Fruit fly (Drosophila melanogaster): Measurements from ENCODE around the gene TTLL3B.

TTLL3B gene

DNA sequence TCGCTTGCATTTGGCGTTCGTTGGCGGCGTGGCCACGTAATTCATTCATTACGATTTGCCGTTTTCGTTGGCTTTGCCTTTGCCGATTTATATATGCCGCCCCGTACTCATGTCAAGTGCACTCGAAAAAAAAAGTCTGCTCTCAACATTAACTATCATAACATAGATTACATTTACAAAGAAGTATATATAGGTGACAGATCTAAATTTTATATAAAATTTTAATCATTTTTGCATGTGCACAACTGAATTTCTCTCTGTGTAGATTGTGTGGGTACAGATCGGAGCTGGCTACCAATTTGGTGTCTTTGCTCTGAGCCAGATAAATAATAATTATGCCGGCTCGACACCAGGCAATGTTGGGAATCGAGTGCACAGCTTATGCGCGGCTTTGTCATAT lies 34.3 kb upstream of the TTLL3B start (continued):
- TF ChIP-seq fu2 (GFP tag; optimal IDR thresholded peaks at IDR 0.05) (no peak), CG10209 (GFP tag; optimal IDR thresholded peaks at IDR 0.05) (peak; percentile 22), CG18619 (GFP tag; optimal IDR thresholded peaks at IDR 0.05) (peak; percentile 15), Meics (GFP tag; optimal IDR thresholded peaks at IDR 0.05) (peak; percentile 27), Ptx1 (GFP tag; IDR thresholded peaks at IDR 0.05) (peak; percentile 72), CG10654 (GFP tag; optimal IDR thresholded peaks at IDR 0.05) (peak; percentile 20), CG31224 (GFP tag; IDR thresholded peaks at IDR 0.05) (no peak), hb (GFP tag; IDR thresholded peaks at IDR 0.05; ENCODE audit: partially characterized antibody) (no peak), Xrp1 (GFP tag; IDR thresholded peaks at IDR 0.05) (peak; percentile 68), HLHmδ (GFP tag; optimal IDR thresholded peaks at IDR 0.05) (no peak), CG4617 (GFP tag; optimal IDR thresholded peaks at IDR 0.05; ENCODE audit: borderline replicate concordance) (no peak), GATAe (GFP tag; conservative IDR thresholded peaks at IDR 0.05) (no peak), CG10979 (tag; optimal IDR thresholded peaks at IDR 0.05) (peak; percentile 45), CG10462 (GFP tag; optimal IDR thresholded peaks at IDR 0.05) (no peak), CG4424 (GFP tag; optimal IDR thresholded peaks at IDR 0.05) (peak; percentile 54), CG1602 (GFP tag; optimal IDR thresholded peaks at IDR 0.05) (peak; percentile 35), Ravus (GFP tag; IDR thresholded peaks at IDR 0.05) (no peak), yki (optimal IDR thresholded peaks at IDR 0.05) (no peak), Aef1 (GFP tag; IDR thresholded peaks at IDR 0.05) (peak; percentile 54; the same call in 2 of the 3 replicates), Lpt (GFP tag; optimal IDR thresholded peaks at IDR 0.05) (no peak), CG3163 (GFP tag; optimal IDR thresholded peaks at IDR 0.05) (no peak), zf30C (GFP tag; optimal IDR thresholded peaks at IDR 0.05) (no peak), odd (GFP tag; optimal IDR thresholded peaks at IDR 0.05) (no peak), kni (GFP tag; optimal IDR thresholded peaks at IDR 0.05) (no peak), CG9876 (GFP tag; optimal IDR thresholded peaks at IDR 0.05) (no peak), Ets97D (GFP tag; optimal IDR thresholded peaks at IDR 0.05) (no peak), dimm (GFP tag; IDR thresholded peaks at IDR 0.05) (no peak), Eip74EF (GFP tag; optimal IDR thresholded peaks at IDR 0.05) (no peak), Rfx (GFP tag; IDR thresholded peaks at IDR 0.05) (peak; percentile 64), CG14860 (GFP tag; IDR thresholded peaks at IDR 0.05; ENCODE audit: partially characterized antibody) (no peak), oc (tag; optimal IDR thresholded peaks at IDR 0.05) (peak; percentile 24), Mes4 (GFP tag; optimal IDR thresholded peaks at IDR 0.05) (no peak), CG3838 (GFP tag; optimal IDR thresholded peaks at IDR 0.05) (no peak), Scr (GFP tag; IDR thresholded peaks at IDR 0.05; ENCODE audit: partially characterized antibody) (no peak), CG1233 (GFP tag; optimal IDR thresholded peaks at IDR 0.05) (peak; percentile 47), sens-2 (GFP tag; IDR thresholded peaks at IDR 0.05) (peak; percentile 42; the same call in 1 of the 2 replicates), CG3065 (GFP tag; optimal IDR thresholded peaks at IDR 0.05) (no peak), CG10543 (GFP tag; optimal IDR thresholded peaks at IDR 0.05) (no peak), CG4360 (GFP tag; IDR thresholded peaks at IDR 0.05) (no peak), CG12391 (tag; optimal IDR thresholded peaks at IDR 0.05) (peak; percentile 40), Oli (tag; optimal IDR thresholded peaks at IDR 0.05) (peak; percentile 53), CG7928 (GFP tag; optimal IDR thresholded peaks at IDR 0.05) (no peak), ara (GFP tag; IDR thresholded peaks at IDR 0.05) (peak; percentile 58; the same call in 1 of the 2 replicates), Chrac-16 (GFP tag; optimal IDR thresholded peaks at IDR 0.05) (peak; percentile 17), CG6791 (GFP tag; IDR thresholded peaks at IDR 0.05; ENCODE audit: partially characterized antibody) (no peak), tap (tag; optimal IDR thresholded peaks at IDR 0.05) (peak; percentile 37), CG17612 (GFP tag; IDR thresholded peaks at IDR 0.05) (no peak), CG10321 (GFP tag; IDR thresholded peaks at IDR 0.05) (no peak), tin (GFP tag; optimal IDR thresholded peaks at IDR 0.05) (peak; percentile 19), Dek (tag; optimal IDR thresholded peaks at IDR 0.05) (no peak), dati (GFP tag; IDR thresholded peaks at IDR 0.05) (0 out of 2 replicates have a peak, but pooled peaks have one; percentile 25), CG7556 (GFP tag; optimal IDR thresholded peaks at IDR 0.05) (peak; percentile 21)
